Fruit fly (Drosophila melanogaster) whole organism, embryonic: ENCODE measurements around the gene Cad99C.

Experiments
- CG10462 ChIP-seq: fragments of 200-800 bp; sonication (Bioruptor generic); optimal IDR thresholded peaks from 2 replicates; lab custom pipeline; 2016; ENCODE audit warnings: missing biosample characterization, missing genetic modification characterization
- CG11456 ChIP-seq: fragments of 200-800 bp; sonication (Bioruptor generic); IDR thresholded peaks from 3 replicates; pipeline ENCODE4 v1.3.6; 2022; ENCODE audit warnings: missing biosample characterization, missing genetic modification characterization
- CG12299 ChIP-seq: fragments of 200-800 bp; sonication (Bioruptor generic); optimal IDR thresholded peaks from 2 replicates; lab custom pipeline; 2018; ENCODE audit warnings: missing biosample characterization, mild to moderate bottlenecking, missing genetic modification characterization
- CG1233 ChIP-seq: fragments of 200-800 bp; sonication (Bioruptor generic); optimal IDR thresholded peaks from 4 replicates; lab custom pipeline; 2018; ENCODE audit warnings: missing biosample characterization, mild to moderate bottlenecking, missing genetic modification characterization
- CG14710 ChIP-seq: fragments of 200-800 bp; sonication (Bioruptor generic); optimal IDR thresholded peaks from 3 replicates; lab custom pipeline; 2019; ENCODE audit warnings: missing biosample characterization, mild to moderate bottlenecking, missing genetic modification characterization, moderate library complexity
- CG17361 ChIP-seq: fragments of 200-800 bp; sonication (Bioruptor generic); IDR thresholded peaks from 3 replicates; pipeline ENCODE4 v1.3.6; 2022; ENCODE audit warnings: missing biosample characterization, missing genetic modification characterization
- CG17385 ChIP-seq: fragments of 200-800 bp; sonication (Bioruptor generic); optimal IDR thresholded peaks from 3 replicates; lab custom pipeline; 2018; ENCODE audit warnings: missing biosample characterization, mild to moderate bottlenecking, missing genetic modification characterization
- CG1792 ChIP-seq: fragments of 200-800 bp; sonication (Bioruptor generic); optimal IDR thresholded peaks from 2 replicates; lab custom pipeline; 2016; ENCODE audit warnings: missing biosample characterization, missing genetic modification characterization
- CG18476 ChIP-seq: fragments of 200-800 bp; sonication (Bioruptor generic); optimal IDR thresholded peaks from 2 replicates; lab custom pipeline; 2016; ENCODE audit warnings: missing biosample characterization, mild to moderate bottlenecking, missing genetic modification characterization
- CG2120 ChIP-seq: fragments of 200-800 bp; sonication (Bioruptor generic); optimal IDR thresholded peaks from 3 replicates; lab custom pipeline; 2016; ENCODE audit warnings: missing biosample characterization, missing genetic modification characterization
- CG34376 ChIP-seq: fragments of 200-800 bp; sonication (Bioruptor generic); optimal IDR thresholded peaks from 2 replicates; lab custom pipeline; 2018; ENCODE audit warnings: missing biosample characterization, mild to moderate bottlenecking, missing genetic modification characterization
- CG5180 ChIP-seq: fragments of 200-800 bp; sonication (Bioruptor generic); optimal IDR thresholded peaks from 3 replicates; lab custom pipeline; 2017; ENCODE audit warnings: missing biosample characterization, missing genetic modification characterization, mild to moderate bottlenecking, moderate library complexity, missing genetic modification reagents
- CG7928 ChIP-seq: fragments of 200-800 bp; sonication (Bioruptor generic); optimal IDR thresholded peaks from 2 replicates; lab custom pipeline; 2017; ENCODE audit warnings: missing biosample characterization, mild to moderate bottlenecking, missing genetic modification characterization
- CG8281 ChIP-seq: fragments of 200-800 bp; sonication (Bioruptor generic); optimal IDR thresholded peaks from 2 replicates; lab custom pipeline; 2018; ENCODE audit warnings: missing biosample characterization, mild to moderate bottlenecking, missing genetic modification characterization, moderate library complexity
- CG9437 ChIP-seq: fragments of 200-800 bp; sonication (Bioruptor generic); optimal IDR thresholded peaks from 2 replicates; lab custom pipeline; 2018; ENCODE audit warnings: missing biosample characterization, mild to moderate bottlenecking, missing genetic modification characterization
- Camta ChIP-seq: fragments of 200-800 bp; sonication (Bioruptor generic); optimal IDR thresholded peaks from 2 replicates; lab custom pipeline; 2016; ENCODE audit warnings: missing biosample characterization, missing genetic modification characterization
- D19A ChIP-seq: fragments of 200-800 bp; optimal IDR thresholded peaks from 3 replicates; lab custom pipeline; 2019; ENCODE audit warnings: missing biosample characterization, mild to moderate bottlenecking, missing genetic modification characterization, moderate library complexity
- Ets65A ChIP-seq: fragments of 200-800 bp; sonication (Bioruptor generic); peaks from one replicate; lab custom pipeline; 2016; ENCODE audit warnings: missing biosample characterization, missing genetic modification characterization
- HLH3B ChIP-seq: fragments of 200-800 bp; sonication (Bioruptor generic); IDR thresholded peaks from 2 replicates; pipeline ENCODE4 v1.3.6; 2022; ENCODE audit warnings: missing biosample characterization, missing genetic modification characterization
- HLHmδ ChIP-seq: fragments of 200-800 bp; sonication (Bioruptor generic); optimal IDR thresholded peaks from 2 replicates; lab custom pipeline; 2018; ENCODE audit warnings: missing biosample characterization, mild to moderate bottlenecking, missing genetic modification characterization, moderate library complexity
- Mes4 ChIP-seq: fragments of 200-800 bp; sonication (Bioruptor generic); optimal IDR thresholded peaks from 2 replicates; lab custom pipeline; 2016; ENCODE audit warnings: missing biosample characterization, missing genetic modification characterization
- Mrtf ChIP-seq: fragments of 200-800 bp; sonication (Bioruptor generic); IDR thresholded peaks from 3 replicates; pipeline ENCODE4 v1.3.6; 2022; ENCODE audit warnings: missing biosample characterization, missing genetic modification characterization
- Myb ChIP-seq: fragments of 200-800 bp; sonication (Bioruptor generic); optimal IDR thresholded peaks from 2 replicates; lab custom pipeline; 2016; ENCODE audit warnings: missing biosample characterization, missing genetic modification characterization
- NC2α ChIP-seq: fragments of 200-800 bp; sonication (Bioruptor generic); optimal IDR thresholded peaks from 2 replicates; lab custom pipeline; 2016; ENCODE audit warnings: missing biosample characterization, missing genetic modification characterization
- Oaz ChIP-seq: fragments of 200-800 bp; sonication (Bioruptor generic); IDR thresholded peaks from 2 replicates; pipeline ENCODE4 v1.3.6; 2022; ENCODE audit warnings: missing biosample characterization, missing genetic modification characterization
- Pdp1 ChIP-seq, 2 experiments: fragments of 200-800 bp; sonication (Bioruptor generic); optimal IDR thresholded peaks; 3 replicates each; lab custom pipeline; 2016; ENCODE audit warnings: missing biosample characterization in 2 of 2, missing genetic modification characterization in 2 of 2, mild to moderate bottlenecking in 1 of 2, moderate library complexity in 1 of 2
- Stat92E ChIP-seq, 3 experiments: fragments of >200 bp in 2 of 3; fragments of 200-800 bp in 1 of 3; sonication (Bioruptor generic) in 1 of 3; optimal IDR thresholded peaks; 2 replicates each; lab custom pipeline; 2017 to 2019; ENCODE audit warnings: missing biosample characterization in 3 of 3, missing genetic modification characterization in 3 of 3, mild to moderate bottlenecking in 1 of 3, moderate library complexity in 1 of 3
- Xbp1 ChIP-seq: fragments of 200-800 bp; sonication (Bioruptor generic); optimal IDR thresholded peaks from 3 replicates; lab custom pipeline; 2016; ENCODE audit warnings: missing biosample characterization, mild to moderate bottlenecking, missing genetic modification characterization
- ab ChIP-seq: fragments of 200-800 bp; sonication (Bioruptor generic); optimal IDR thresholded peaks from 2 replicates; lab custom pipeline; 2016; ENCODE audit warnings: missing biosample characterization, missing genetic modification characterization
- da ChIP-seq: fragments of 200-800 bp; sonication (Bioruptor generic); optimal IDR thresholded peaks from 2 replicates; lab custom pipeline; 2016; ENCODE audit warnings: missing biosample characterization, missing genetic modification characterization
- fd96Cb ChIP-seq: fragments of 200-800 bp; sonication (Bioruptor generic); optimal IDR thresholded peaks from 2 replicates; lab custom pipeline; 2018; ENCODE audit warnings: missing biosample characterization, mild to moderate bottlenecking, missing genetic modification characterization, moderate library complexity
- ftz-f1 ChIP-seq: fragments of 200-800 bp; sonication (Bioruptor generic); optimal IDR thresholded peaks from 2 replicates; lab custom pipeline; 2016; ENCODE audit warnings: missing biosample characterization, missing genetic modification characterization
- ham ChIP-seq: fragments of 200-800 bp; sonication (Bioruptor generic); IDR thresholded peaks from 2 replicates; pipeline ENCODE4 v1.3.6; 2022; ENCODE audit warnings: missing biosample characterization, missing genetic modification characterization
- hth ChIP-seq: fragments of >200 bp; optimal IDR thresholded peaks from 2 replicates; lab custom pipeline; 2017; ENCODE audit warnings: inconsistent platforms
- inv ChIP-seq: fragments of 200-800 bp; sonication (Bioruptor generic); IDR thresholded peaks from 2 replicates; pipeline ENCODE4 v1.3.6; 2022; ENCODE audit warnings: missing biosample characterization, missing genetic modification characterization; ENCODE audit not compliant: partially characterized antibody
- jigr1 ChIP-seq: fragments of 200-800 bp; sonication (Bioruptor generic); IDR thresholded peaks from 3 replicates; pipeline ENCODE4 v1.3.6; 2022; ENCODE audit warnings: missing biosample characterization, missing genetic modification characterization
- kni ChIP-seq: fragments of 200-800 bp; sonication (Bioruptor generic); optimal IDR thresholded peaks from 3 replicates; lab custom pipeline; 2017; ENCODE audit warnings: mild to moderate bottlenecking, missing biosample characterization, missing genetic modification reagents, missing genetic modification characterization
- lbe ChIP-seq: fragments of 200-800 bp; sonication (Bioruptor generic); optimal IDR thresholded peaks from 2 replicates; lab custom pipeline; 2016; ENCODE audit warnings: missing biosample characterization, mild to moderate bottlenecking, missing genetic modification characterization
- luna ChIP-seq: fragments of 200-800 bp; sonication (Bioruptor generic); optimal IDR thresholded peaks from 2 replicates; lab custom pipeline; 2016; ENCODE audit warnings: missing biosample characterization, missing genetic modification characterization
- oc ChIP-seq: fragments of 200-800 bp; sonication (Bioruptor generic); optimal IDR thresholded peaks from 2 replicates; lab custom pipeline; 2018; ENCODE audit warnings: missing biosample characterization, mild to moderate bottlenecking, missing genetic modification characterization, moderate library complexity
- otp ChIP-seq: fragments of 200-800 bp; sonication (Bioruptor generic); IDR thresholded peaks from 3 replicates; pipeline ENCODE4, ENCODE4 v1.3.6; 2022; ENCODE audit warnings: missing biosample characterization, missing genetic modification characterization
- phol ChIP-seq: fragments of 200-800 bp; sonication (Bioruptor generic); optimal IDR thresholded peaks from 3 replicates; lab custom pipeline; 2018; ENCODE audit warnings: missing biosample characterization, mild to moderate bottlenecking, missing genetic modification characterization, moderate library complexity
- sd ChIP-seq: fragments of 200-800 bp; sonication (Bioruptor generic); optimal IDR thresholded peaks from 3 replicates; lab custom pipeline; 2018; ENCODE audit warnings: missing biosample characterization, mild to moderate bottlenecking, missing genetic modification characterization, moderate library complexity
- shn ChIP-seq: fragments of 200-800 bp; sonication (Bioruptor generic); optimal IDR thresholded peaks from 3 replicates; lab custom pipeline; 2016; ENCODE audit warnings: missing biosample characterization, missing genetic modification characterization
- wor ChIP-seq: fragments of 200-800 bp; sonication (Bioruptor generic); IDR thresholded peaks from 2 replicates; pipeline ENCODE4 v1.3.6; 2022; ENCODE audit warnings: missing biosample characterization, missing genetic modification characterization
- zfh2 ChIP-seq: fragments of 200-800 bp; sonication (Bioruptor generic); optimal IDR thresholded peaks from 2 replicates; lab custom pipeline; 2016; ENCODE audit warnings: missing biosample characterization, missing genetic modification characterization

The Cad99C gene

DNA sequence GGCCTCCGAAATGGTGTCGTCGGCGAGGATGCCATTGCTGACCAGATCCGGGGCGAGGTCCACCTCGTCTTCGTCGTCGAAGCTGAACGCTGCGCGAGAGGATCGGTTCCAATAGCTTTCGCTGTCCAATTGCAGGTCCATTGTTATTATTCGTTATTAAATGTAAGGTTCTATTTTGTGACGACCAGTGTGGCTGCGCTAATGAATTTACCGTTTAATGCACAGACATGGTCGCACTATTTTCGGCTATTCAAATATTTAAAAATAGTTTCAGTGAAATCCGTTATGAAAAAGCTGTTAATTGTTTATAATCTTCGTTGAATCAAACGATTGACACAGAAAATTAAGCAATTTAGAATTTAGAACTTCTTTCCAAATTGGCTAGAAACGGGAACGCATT is 25.2 kb upstream of the Cad99C start, which contains the start of gene Vps16B (continued):
- no peak for TF ChIP-seq zfh2 (GFP tag; lab: Kevin White, UChicago)
- no peak for TF ChIP-seq shn (GFP tag; lab: Kevin White, UChicago)
- no peak for TF ChIP-seq NC2α (GFP tag; lab: Kevin White, UChicago)
- TF ChIP-seq CG14710: peak; percentile 41
- TF ChIP-seq, all 482 proteins: peak for 25

DNA sequence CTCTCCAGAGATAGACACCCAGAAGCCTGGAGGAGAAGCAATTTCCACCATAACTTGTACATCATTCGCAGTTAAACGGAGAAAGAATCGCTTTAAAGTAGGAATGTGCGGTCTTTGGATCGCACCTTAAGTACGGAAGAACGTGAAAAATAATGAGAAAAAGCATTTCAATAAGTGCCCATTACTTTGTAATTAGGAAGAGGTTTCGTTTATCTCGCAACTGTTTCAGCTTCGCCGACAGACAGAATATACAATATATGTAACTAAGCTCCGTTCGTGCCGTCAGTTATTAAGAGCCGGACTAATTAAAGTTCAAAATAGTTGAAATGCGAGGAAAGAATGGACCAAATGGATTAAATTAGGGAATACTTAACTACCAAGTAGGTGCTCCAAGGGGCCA is 23.8 kb upstream of the Cad99C start, which contains the start of gene CG7829:
CG7829 (minus strand) TSS at position 101 of the 400 bp plus-strand sequence.
- TF ChIP-seq Ets65A (GFP tag; lab: Kevin White, UChicago): peak; percentile 30
- TF ChIP-seq CG18476 (GFP tag; lab: Kevin White, UChicago): no peak

DNA sequence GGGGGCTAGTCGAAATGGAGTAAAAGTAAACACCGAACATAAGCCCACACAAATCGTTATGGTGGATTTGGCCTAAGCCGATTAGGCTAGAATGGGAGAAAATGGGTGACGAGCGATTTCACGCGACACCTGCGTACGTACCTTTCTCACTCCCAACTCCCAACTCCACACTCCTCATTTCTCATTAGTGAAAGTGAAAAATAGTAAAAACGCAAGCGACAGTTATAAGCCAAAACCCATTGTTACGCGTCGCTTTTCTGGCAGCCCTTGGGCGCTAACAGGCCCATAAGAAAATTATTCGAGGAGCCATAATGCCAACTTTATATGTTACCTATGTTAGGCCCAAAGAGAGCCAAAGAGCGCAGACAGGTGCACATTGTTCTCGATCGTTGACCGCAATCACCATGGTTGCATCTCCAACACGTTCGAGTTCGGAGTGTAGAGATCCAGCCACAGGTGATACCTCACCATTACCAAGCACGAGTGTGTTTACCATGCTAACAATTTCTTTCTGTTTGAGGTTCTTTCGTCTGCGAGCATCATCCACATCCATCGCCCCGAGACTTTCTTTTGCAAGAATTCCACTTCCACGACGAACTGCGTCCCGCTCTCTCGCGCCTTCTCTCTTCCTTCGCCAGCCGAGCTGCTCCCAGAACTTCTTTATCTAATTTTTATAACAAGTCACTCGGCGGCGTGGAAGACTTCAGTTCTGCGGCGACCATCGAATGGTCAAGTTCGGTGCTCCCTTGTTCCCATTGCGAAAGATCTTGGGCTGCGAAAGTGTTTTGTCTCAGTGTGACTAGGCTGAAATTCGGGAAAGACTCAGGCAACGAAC is 22.8 kb upstream of the Cad99C start, which contains the start of gene neo:
neo (plus strand) TSS at position 698 of the 835 bp plus-strand sequence.
- TF ChIP-seq kni (GFP tag; lab: Kevin White, UChicago) (peak; percentile 33), jigr1 (GFP tag; lab: Robert Waterston, UW) (no peak), HLH3B (no peak), CG17361 (no peak), ftz-f1 (GFP tag; lab: Kevin White, UChicago) (no peak), ab (no peak), CG9437 (GFP tag; lab: Kevin White, UChicago) (no peak), luna (GFP tag; lab: Kevin White, UChicago) (no peak), inv (GFP tag; lab: Robert Waterston, UW) (no peak), CG1792 (no peak), phol (tag; lab: Kevin White, UChicago) (no peak), CG17385 (no peak), Myb (GFP tag; lab: Kevin White, UChicago) (no peak), HLHmδ (peak; percentile 12), Mes4 (no peak), CG1233 (GFP tag; lab: Kevin White, UChicago) (no peak), Oaz (GFP tag; lab: Robert Waterston, UW) (no peak), CG10462 (GFP tag; lab: Kevin White, UChicago) (no peak), Xbp1 (GFP tag; lab: Kevin White, UChicago) (no peak), fd96Cb (tag; lab: Kevin White, UChicago) (no peak), CG5180 (GFP tag; lab: Kevin White, UChicago) (peak; percentile 96), otp (no peak), sd (tag; lab: Kevin White, UChicago) (no peak), CG34376 (no peak), D19A (tag; lab: Kevin White, UChicago) (no peak), ham (no peak), CG12299 (no peak), Pdp1 (GFP tag; optimal IDR thresholded peaks at IDR 0.05; lab: Kevin White, UChicago) (no peak), CG7928 (no peak), hth (no peak), da (GFP tag; lab: Kevin White, UChicago) (no peak), oc (tag; lab: Kevin White, UChicago) (peak; percentile 89), CG2120 (GFP tag; lab: Kevin White, UChicago) (no peak), CG8281 (tag; lab: Kevin White, UChicago) (no peak), Ets65A (GFP tag; lab: Kevin White, UChicago) (peak; percentile 85), wor (no peak), Camta (GFP tag; lab: Kevin White, UChicago) (no peak), CG11456 (GFP tag; lab: Robert Waterston, UW) (no peak), Stat92E (GFP tag; optimal IDR thresholded peaks at IDR 0.05; lab: Kevin White, UChicago) (peak in 1 of 3 experiments; percentile 10), lbe (GFP tag; lab: Kevin White, UChicago) (no peak), Mrtf (GFP tag; lab: Robert Waterston, UW) (no peak)
